Worm (Caenorhabditis elegans) whole organism, L2 larva: Measurements from ENCODE around the gene ssp-10.
A peak's percentile ranks its signal among the peaks of the same experiment; 100 is the strongest.

Source experiments
- ama-1 ChIP-seq: fragments of 150-350 bp; optimal IDR thresholded peaks from 2 replicates; lab custom pipeline; 2018; ENCODE audit warnings: inconsistent platforms
- egl-27 ChIP-seq: sonication (generic microtip); optimal IDR thresholded peaks from 3 replicates; lab custom pipeline; 2017; ENCODE audit warnings: missing biosample characterization, missing genetic modification reagents, missing genetic modification characterization
- lin-39 ChIP-seq: fragments of 150-350 bp; optimal IDR thresholded peaks from 2 replicates; lab custom pipeline; 2014; ENCODE audit warnings: missing biosample characterization, missing genetic modification reagents, missing genetic modification characterization
- lsy-2 ChIP-seq, 2 experiments: fragments of 150-350 bp in 1 of 2; sonication (generic microtip) in 1 of 2; optimal IDR thresholded peaks; 2 replicates each; lab custom pipeline; 2014 to 2017; ENCODE audit warnings: missing biosample characterization in 2 of 2, missing genetic modification characterization in 2 of 2
- nhr-237 ChIP-seq: fragments of 150-350 bp; optimal IDR thresholded peaks from 2 replicates; lab custom pipeline; 2014; ENCODE audit warnings: missing biosample characterization, missing genetic modification characterization
- snpc-4 ChIP-seq: fragments of 150-350 bp; optimal IDR thresholded peaks from 2 replicates; lab custom pipeline; 2014; ENCODE audit warnings: missing biosample characterization, missing genetic modification characterization
- unc-39 ChIP-seq: fragments of 150-350 bp; optimal IDR thresholded peaks from 2 replicates; lab custom pipeline; 2014; ENCODE audit warnings: missing biosample characterization, missing genetic modification characterization
- unc-62 ChIP-seq: fragments of 150-350 bp; optimal IDR thresholded peaks from 2 replicates; lab custom pipeline; 2014; ENCODE audit warnings: missing biosample characterization, missing genetic modification reagents, missing genetic modification characterization
- ztf-4 ChIP-seq: fragments of 150-350 bp; optimal IDR thresholded peaks from 2 replicates; lab custom pipeline; 2014; ENCODE audit warnings: missing biosample characterization, missing genetic modification characterization

- TF ChIP-seq snpc-4 (tag; lab: Kevin White, UChicago) (no peak), nhr-237 (tag; lab: Kevin White, UChicago) (no peak), unc-39 (tag; lab: Kevin White, UChicago) (no peak), ama-1 (no peak), unc-62 (GFP tag; lab: Kevin White, UChicago) (no peak), lin-39 (tag; lab: Kevin White, UChicago) (no peak), ztf-4 (peak; percentile 45), lsy-2 (tag; optimal IDR thresholded peaks at IDR 0.05; lab: Kevin White, UChicago) (peak in 1 of 2 experiments; percentile 38), egl-27 (tag; lab: Kevin White, UChicago) (no peak)
These were observed 24.8 kb upstream of the ssp-10 start for ce11 chrIV:9875646-9876045.
